Worm (Caenorhabditis elegans) whole organism, L3 larva: ENCODE data around the gene Y102E9.5.

Experiments
- R02D3.7 ChIP-seq: fragments of 150-350 bp; optimal IDR thresholded peaks from 2 replicates; lab custom pipeline; 2014; ENCODE audit warnings: missing biosample characterization, missing genetic modification characterization
- aly-2 ChIP-seq: fragments of 150-350 bp; optimal IDR thresholded peaks from 2 replicates; lab custom pipeline; 2014; ENCODE audit warnings: missing biosample characterization, missing genetic modification characterization
- ama-1 ChIP-seq: fragments of 150-350 bp; optimal IDR thresholded peaks from 2 replicates; lab custom pipeline; 2018
- ceh-16 ChIP-seq: sonication (generic microtip); optimal IDR thresholded peaks from 2 replicates; lab custom pipeline; 2017; ENCODE audit warnings: missing biosample characterization, missing genetic modification characterization
- ceh-28 ChIP-seq: fragments of 150-350 bp; optimal IDR thresholded peaks from 2 replicates; lab custom pipeline; 2014; ENCODE audit warnings: missing biosample characterization, missing genetic modification reagents, missing genetic modification characterization
- ceh-82 ChIP-seq: fragments of 150-350 bp; optimal IDR thresholded peaks from 2 replicates; lab custom pipeline; 2014; ENCODE audit warnings: missing biosample characterization, missing genetic modification characterization
- ceh-9 ChIP-seq: sonication (generic microtip); optimal IDR thresholded peaks from 2 replicates; lab custom pipeline; 2018; ENCODE audit warnings: missing biosample characterization, missing genetic modification characterization
- daf-12 ChIP-seq: fragments of 150-350 bp; optimal IDR thresholded peaks from 2 replicates; lab custom pipeline; 2014; ENCODE audit warnings: missing biosample characterization, missing genetic modification reagents, missing genetic modification characterization
- egl-27 ChIP-seq: sonication (generic microtip); optimal IDR thresholded peaks from 4 replicates; lab custom pipeline; 2017; ENCODE audit warnings: missing biosample characterization, missing genetic modification reagents, missing genetic modification characterization
- egl-5 ChIP-seq: fragments of 150-350 bp; optimal IDR thresholded peaks from 2 replicates; lab custom pipeline; 2017; ENCODE audit warnings: missing biosample characterization, missing genetic modification reagents, missing genetic modification characterization, inconsistent platforms
- elt-1 ChIP-seq: fragments of 150-350 bp; optimal IDR thresholded peaks from 2 replicates; lab custom pipeline; 2014; ENCODE audit warnings: missing biosample characterization, missing genetic modification characterization
- elt-2 ChIP-seq: sonication (generic microtip); optimal IDR thresholded peaks from 2 replicates; lab custom pipeline; 2016; ENCODE audit warnings: missing genetic modification reagents, mild to moderate bottlenecking, missing genetic modification characterization, missing compliant biosample characterization
- elt-3 ChIP-seq, 3 experiments: fragments of 150-350 bp in 1 of 3; sonication (generic microtip) in 2 of 3; optimal IDR thresholded peaks; 2 replicates in 2 of 3; 4 replicates in 1 of 3; lab custom pipeline; 2014 to 2017; ENCODE audit warnings: missing biosample characterization in 3 of 3, missing genetic modification characterization in 3 of 3
- eor-1 ChIP-seq, 2 experiments: fragments of 150-350 bp; optimal IDR thresholded peaks; 2 replicates each; lab custom pipeline; 2014 to 2018; ENCODE audit warnings: missing biosample characterization in 2 of 2, missing genetic modification characterization in 2 of 2
- fkh-10 ChIP-seq: sonication (generic microtip); optimal IDR thresholded peaks from 2 replicates; lab custom pipeline; 2017; ENCODE audit warnings: missing biosample characterization, missing genetic modification reagents, missing genetic modification characterization
- fkh-2 ChIP-seq: fragments of 150-350 bp; optimal IDR thresholded peaks from 2 replicates; lab custom pipeline; 2014; ENCODE audit warnings: missing biosample characterization, missing genetic modification reagents, missing genetic modification characterization
- fos-1 ChIP-seq: fragments of 150-350 bp; optimal IDR thresholded peaks from 2 replicates; lab custom pipeline; 2014; ENCODE audit warnings: missing biosample characterization, missing genetic modification characterization
- hmg-11 ChIP-seq: sonication (generic microtip); optimal IDR thresholded peaks from 2 replicates; lab custom pipeline; 2016; ENCODE audit warnings: missing genetic modification characterization, missing compliant biosample characterization
- jun-1 ChIP-seq: fragments of 150-350 bp; optimal IDR thresholded peaks from 2 replicates; lab custom pipeline; 2014; ENCODE audit warnings: missing biosample characterization, missing genetic modification reagents, missing genetic modification characterization
- lin-15B ChIP-seq: fragments of 150-350 bp; optimal IDR thresholded peaks from 2 replicates; lab custom pipeline; 2014; ENCODE audit warnings: missing biosample characterization, missing genetic modification characterization
- lin-39 ChIP-seq: fragments of 150-350 bp; optimal IDR thresholded peaks from 2 replicates; lab custom pipeline; 2018; ENCODE audit warnings: missing biosample characterization, missing genetic modification reagents, missing genetic modification characterization
- lsy-12 ChIP-seq: sonication (generic microtip); optimal IDR thresholded peaks from 2 replicates; lab custom pipeline; 2016; ENCODE audit warnings: mild to moderate bottlenecking, missing genetic modification characterization, missing compliant biosample characterization
- mdl-1 ChIP-seq: fragments of 150-350 bp; optimal IDR thresholded peaks from 2 replicates; lab custom pipeline; 2014; ENCODE audit warnings: missing biosample characterization, missing genetic modification characterization
- mml-1 ChIP-seq: fragments of 150-350 bp; sonication (generic microtip); optimal IDR thresholded peaks from 3 replicates; lab custom pipeline; 2014; ENCODE audit warnings: missing biosample characterization, missing genetic modification characterization
- nfya-1 ChIP-seq: sonication (generic microtip); optimal IDR thresholded peaks from 2 replicates; lab custom pipeline; 2017; ENCODE audit warnings: missing genetic modification characterization, mild to moderate bottlenecking, missing compliant biosample characterization, antibody characterized with exemption, moderate library complexity; ENCODE audit not compliant: insufficient read depth
- nhr-11 ChIP-seq: fragments of 150-350 bp; optimal IDR thresholded peaks from 2 replicates; lab custom pipeline; 2014; ENCODE audit warnings: missing biosample characterization, missing genetic modification characterization
- nhr-12 ChIP-seq: fragments of 150-350 bp; optimal IDR thresholded peaks from 2 replicates; lab custom pipeline; 2014; ENCODE audit warnings: missing biosample characterization, missing genetic modification characterization
- nhr-23 ChIP-seq: fragments of 150-350 bp; optimal IDR thresholded peaks from 2 replicates; lab custom pipeline; 2014; ENCODE audit warnings: missing biosample characterization, missing genetic modification reagents, missing genetic modification characterization
- nhr-237 ChIP-seq: fragments of 150-350 bp; optimal IDR thresholded peaks from 2 replicates; lab custom pipeline; 2014; ENCODE audit warnings: missing biosample characterization, missing genetic modification characterization
- nhr-25 ChIP-seq: sonication (generic microtip); optimal IDR thresholded peaks from 2 replicates; lab custom pipeline; 2017; ENCODE audit warnings: missing biosample characterization, missing genetic modification characterization
- nhr-28 ChIP-seq: fragments of 150-350 bp; optimal IDR thresholded peaks from 2 replicates; lab custom pipeline; 2014; ENCODE audit warnings: missing biosample characterization, missing genetic modification characterization
- nhr-67 ChIP-seq: fragments of 150-350 bp; optimal IDR thresholded peaks from 2 replicates; lab custom pipeline; 2014; ENCODE audit warnings: missing biosample characterization, missing genetic modification characterization
- nhr-77 ChIP-seq: fragments of 150-350 bp; optimal IDR thresholded peaks from 2 replicates; lab custom pipeline; 2014; ENCODE audit warnings: missing biosample characterization, missing genetic modification characterization
- pqm-1 ChIP-seq: fragments of 150-350 bp; optimal IDR thresholded peaks from 2 replicates; lab custom pipeline; 2017; ENCODE audit warnings: missing biosample characterization, missing genetic modification characterization, inconsistent platforms
- sea-2 ChIP-seq: fragments of 150-350 bp; sonication (generic microtip); optimal IDR thresholded peaks from 4 replicates; lab custom pipeline; 2014; ENCODE audit warnings: missing biosample characterization, missing genetic modification reagents, missing genetic modification characterization
- skn-1 ChIP-seq: fragments of 150-350 bp; optimal IDR thresholded peaks from 2 replicates; lab custom pipeline; 2014; ENCODE audit warnings: missing biosample characterization, missing genetic modification characterization
- snpc-4 ChIP-seq: fragments of 150-350 bp; optimal IDR thresholded peaks from 2 replicates; lab custom pipeline; 2014; ENCODE audit warnings: missing biosample characterization, missing genetic modification characterization
- unc-39 ChIP-seq: sonication (generic microtip); optimal IDR thresholded peaks from 4 replicates; lab custom pipeline; 2017; ENCODE audit warnings: missing biosample characterization, missing genetic modification characterization
- unc-62 ChIP-seq: fragments of 150-350 bp; sonication (generic microtip); optimal IDR thresholded peaks from 4 replicates; lab custom pipeline; 2014; ENCODE audit warnings: missing biosample characterization, missing genetic modification reagents, missing genetic modification characterization
- zag-1 ChIP-seq: fragments of 150-350 bp; optimal IDR thresholded peaks from 2 replicates; lab custom pipeline; 2014; ENCODE audit warnings: missing biosample characterization, missing genetic modification characterization

Y102E9.5 gene

ce11 chrIII:6705515-6705914 is 24.6 kb downstream of the Y102E9.5 start, which contains the start of gene F37A4.6:
TSS of gene F37A4.6 (plus strand) at chrIII:6705815.
- TF ChIP-seq nhr-12 (tag; lab: Kevin White, UChicago) (no peak), elt-1 (tag; lab: Kevin White, UChicago) (no peak), ceh-82 (no peak), fkh-10 (GFP tag; lab: Kevin White, UChicago) (no peak), R02D3.7 (no peak), snpc-4 (tag; lab: Kevin White, UChicago) (no peak), nhr-11 (tag; lab: Kevin White, UChicago) (no peak), mml-1 (tag; lab: Kevin White, UChicago) (no peak)
- TF ChIP-seq, all 47 proteins: peak for 0

- TF ChIP-seq aly-2 (tag; lab: Kevin White, UChicago) (no peak), lin-15B (tag; lab: Kevin White, UChicago) (peak; percentile 2), sea-2 (no peak), snpc-4 (tag; lab: Kevin White, UChicago) (peak; percentile 12), mml-1 (tag; lab: Kevin White, UChicago) (no peak), nhr-11 (tag; lab: Kevin White, UChicago) (no peak), ama-1 (lab: Kevin White, UChicago) (no peak), nfya-1 (tag; lab: Kevin White, UChicago) (peak; percentile 67), lin-39 (tag; lab: Kevin White, UChicago) (peak; percentile 68), ceh-28 (no peak), skn-1 (tag; lab: Kevin White, UChicago) (no peak), mdl-1 (peak; percentile 17), hmg-11 (tag; lab: Kevin White, UChicago) (peak; percentile 35), unc-62 (GFP tag; lab: Kevin White, UChicago) (peak; percentile 5), nhr-77 (tag; lab: Kevin White, UChicago) (no peak)
These were observed 34.9 kb downstream of the Y102E9.5 start for ce11 chrIII:6695189-6695588.

ce11 chrIII:6693285-6693684 is 36.8 kb downstream of the Y102E9.5 start:
- TF ChIP-seq ceh-9 (no peak), pqm-1 (tag; lab: Kevin White, UChicago) (peak; percentile 92), aly-2 (tag; lab: Kevin White, UChicago) (no peak), jun-1 (tag; lab: Kevin White, UChicago) (peak; percentile 7), elt-2 (tag; lab: Kevin White, UChicago) (peak; percentile 88), nhr-237 (tag; lab: Kevin White, UChicago) (no peak), egl-5 (tag; lab: Kevin White, UChicago) (no peak), R02D3.7 (no peak), ama-1 (lab: Kevin White, UChicago) (no peak), daf-12 (no peak), elt-3 (tag; optimal IDR thresholded peaks at IDR 0.05; lab: Kevin White, UChicago) (no peak), nhr-28 (tag; lab: Kevin White, UChicago) (no peak)

ce11 chrIII:6690490-6690889 is 39.6 kb downstream of the Y102E9.5 start:
- TF ChIP-seq ceh-9 (no peak), nfya-1 (tag; lab: Kevin White, UChicago) (peak; percentile 19)

ce11 chrIII:6681790-6682189 is 48.3 kb downstream of the Y102E9.5 start:
- no peak for TF ChIP-seq eor-1 (tag; optimal IDR thresholded peaks at IDR 0.05; lab: Kevin White, UChicago)
- TF ChIP-seq fkh-10 (GFP tag; lab: Kevin White, UChicago) = peak; percentile 79

- TF ChIP-seq nhr-67 (tag; lab: Kevin White, UChicago) (no peak), egl-27 (tag; lab: Kevin White, UChicago) (no peak), nhr-25 (tag; lab: Kevin White, UChicago) (no peak), zag-1 (tag; lab: Kevin White, UChicago) (no peak), unc-39 (no peak), nhr-28 (tag; lab: Kevin White, UChicago) (no peak), fos-1 (no peak), lsy-12 (tag; lab: Kevin White, UChicago) (no peak), daf-12 (no peak), ceh-82 (no peak), ama-1 (lab: Kevin White, UChicago) (no peak), elt-2 (tag; lab: Kevin White, UChicago) (no peak), fkh-2 (tag; lab: Kevin White, UChicago) (no peak), nhr-23 (no peak), R02D3.7 (no peak), ceh-16 (no peak), elt-1 (tag; lab: Kevin White, UChicago) (no peak), nhr-12 (tag; lab: Kevin White, UChicago) (no peak), unc-62 (GFP tag; lab: Kevin White, UChicago) (no peak)
These were observed 49.1 kb downstream of the Y102E9.5 start for ce11 chrIII:6680963-6681362.
